Fruit fly (Drosophila melanogaster) whole organism, prepupa: ENCODE data around the gene Ag5r.
A peak's percentile ranks its signal among the peaks of the same experiment; 100 is the strongest.

Experiments used
- CG16779 ChIP-seq: fragments of 200-800 bp; sonication (Bioruptor generic); optimal IDR thresholded peaks from 3 replicates; lab custom pipeline; 2017; ENCODE audit warnings: missing biosample characterization, mild to moderate bottlenecking, missing genetic modification characterization
- Eip78C ChIP-seq: fragments of 200-800 bp; sonication (Bioruptor generic); peaks from one replicate; lab custom pipeline; 2016; ENCODE audit warnings: missing biosample characterization, missing genetic modification characterization
- Lpt ChIP-seq: fragments of 200-800 bp; sonication (Bioruptor generic); optimal IDR thresholded peaks from 3 replicates; lab custom pipeline; 2016; ENCODE audit warnings: missing biosample characterization, missing genetic modification characterization
- Met ChIP-seq: fragments of 200-800 bp; sonication (Bioruptor generic); optimal IDR thresholded peaks from 3 replicates; lab custom pipeline; 2016; ENCODE audit warnings: missing biosample characterization, missing genetic modification characterization
- Sox102F ChIP-seq: fragments of 200-800 bp; sonication (Bioruptor generic); optimal IDR thresholded peaks from 2 replicates; lab custom pipeline; 2016; ENCODE audit warnings: missing biosample characterization, mild to moderate bottlenecking, missing genetic modification characterization
- acj6 ChIP-seq: fragments of 200-800 bp; sonication (Bioruptor generic); optimal IDR thresholded peaks from 3 replicates; lab custom pipeline; 2016; ENCODE audit warnings: missing biosample characterization, missing genetic modification characterization
- cyc ChIP-seq: fragments of 200-800 bp; sonication (Bioruptor generic); optimal IDR thresholded peaks from 3 replicates; lab custom pipeline; 2016; ENCODE audit warnings: missing biosample characterization, missing genetic modification characterization
- dsx ChIP-seq: fragments of 200-800 bp; optimal IDR thresholded peaks from 3 replicates; lab custom pipeline; 2019; ENCODE audit warnings: missing biosample characterization, mild to moderate bottlenecking, missing genetic modification characterization, moderate library complexity; ENCODE audit not compliant: poor library complexity, severe bottlenecking
- spab ChIP-seq: fragments of 200-800 bp; sonication (Bioruptor generic); optimal IDR thresholded peaks from 2 replicates; lab custom pipeline; 2017; ENCODE audit warnings: missing biosample characterization, mild to moderate bottlenecking, missing genetic modification characterization, missing genetic modification reagents
- svp ChIP-seq: fragments of 200-800 bp; sonication (Bioruptor generic); peaks from one replicate; lab custom pipeline; 2016; ENCODE audit warnings: missing biosample characterization, missing genetic modification characterization
- topi ChIP-seq: fragments of 200-800 bp; sonication (Bioruptor generic); optimal IDR thresholded peaks from 3 replicates; lab custom pipeline; 2016; ENCODE audit warnings: missing biosample characterization, missing genetic modification characterization

dm6 chrX:14810433-14810832, 24.1 kb upstream of the Ag5r start:
- TF ChIP-seq Lpt (GFP tag; lab: Kevin White, UChicago) (no peak), dsx (no peak), Met (GFP tag; lab: Kevin White, UChicago) (peak; percentile 11), Sox102F (peak; percentile 12), svp (GFP tag; lab: Kevin White, UChicago) (peak; percentile 75), acj6 (GFP tag; lab: Kevin White, UChicago) (peak; percentile 28), Eip78C (peak; percentile 47), spab (GFP tag; lab: Kevin White, UChicago) (no peak), topi (peak; percentile 2), CG16779 (no peak), cyc (peak; percentile 15)
